Fruit fly (Drosophila melanogaster) whole organism, wandering third instar larva: ENCODE measurements around the gene Prp5.

Source experiments
- Abd-B ChIP-seq: fragments of >200 bp; optimal IDR thresholded peaks from 2 replicates; lab custom pipeline; 2017; ENCODE audit warnings: missing biosample characterization, missing genetic modification characterization
- CG32264 ChIP-seq: fragments of 200-800 bp; sonication (Bioruptor generic); optimal IDR thresholded peaks from 2 replicates; lab custom pipeline; 2016; ENCODE audit warnings: missing biosample characterization, missing genetic modification characterization
- CG9705 ChIP-seq: fragments of 200-800 bp; sonication (Bioruptor generic); optimal IDR thresholded peaks from 2 replicates; lab custom pipeline; 2018; ENCODE audit warnings: missing biosample characterization, mild to moderate bottlenecking, missing genetic modification characterization
- CrebA ChIP-seq: fragments of 200-800 bp; sonication (Bioruptor generic); optimal IDR thresholded peaks from 2 replicates; lab custom pipeline; 2016; ENCODE audit warnings: missing biosample characterization, mild to moderate bottlenecking, missing genetic modification characterization, borderline replicate concordance
- Dfd ChIP-seq: fragments of >200 bp; optimal IDR thresholded peaks from 2 replicates; lab custom pipeline; 2017; ENCODE audit warnings: missing biosample characterization, missing genetic modification characterization
- Dif ChIP-seq: fragments of 200-275, 200-300 bp; sonication (Bioruptor generic); optimal IDR thresholded peaks from 2 replicates; lab custom pipeline; 2018; ENCODE audit warnings: missing biosample characterization, missing genetic modification characterization; ENCODE audit not compliant: partially characterized antibody
- GATAd ChIP-seq: sonication (Bioruptor generic); optimal IDR thresholded peaks from 2 replicates; lab custom pipeline; 2016; ENCODE audit warnings: missing biosample characterization, missing genetic modification characterization
- HLH106 ChIP-seq: fragments of 200-800 bp; optimal IDR thresholded peaks from 3 replicates; lab custom pipeline; 2019; ENCODE audit warnings: missing biosample characterization, mild to moderate bottlenecking, missing genetic modification characterization, moderate library complexity
- Hnf4 ChIP-seq: fragments of 200-800 bp; sonication (Bioruptor generic); optimal IDR thresholded peaks from 2 replicates; lab custom pipeline; 2016; ENCODE audit warnings: missing biosample characterization, mild to moderate bottlenecking, missing genetic modification characterization
- Hr78 ChIP-seq: fragments of >200 bp; optimal IDR thresholded peaks from 2 replicates; lab custom pipeline; 2017; ENCODE audit warnings: missing biosample characterization, missing genetic modification characterization
- Hr83 ChIP-seq: fragments of 200-300 bp; sonication (Bioruptor generic); optimal IDR thresholded peaks from 2 replicates; lab custom pipeline; 2016; ENCODE audit warnings: missing biosample characterization, mild to moderate bottlenecking, missing genetic modification characterization, moderate library complexity; ENCODE audit not compliant: poor library complexity, severe bottlenecking
- Jra ChIP-seq: sonication (Bioruptor generic); optimal IDR thresholded peaks from 2 replicates; lab custom pipeline; 2016; ENCODE audit warnings: missing biosample characterization, missing genetic modification characterization
- Mio ChIP-seq: sonication (Bioruptor generic); optimal IDR thresholded peaks from 2 replicates; lab custom pipeline; 2016; ENCODE audit warnings: missing biosample characterization, missing genetic modification characterization
- Myc ChIP-seq: fragments of >200 bp; optimal IDR thresholded peaks from 2 replicates; lab custom pipeline; 2017
- N ChIP-seq: fragments of >200 bp; optimal IDR thresholded peaks from 2 replicates; lab custom pipeline; 2018; ENCODE audit warnings: missing biosample characterization, missing external identifiers, missing genetic modification characterization
- OdsH ChIP-seq: fragments of 200-800 bp; sonication (Bioruptor generic); optimal IDR thresholded peaks from 2 replicates; lab custom pipeline; 2016; ENCODE audit warnings: missing biosample characterization, mild to moderate bottlenecking, missing genetic modification characterization
- Rel ChIP-seq, 2 experiments: fragments of 200-800 bp; sonication (Bioruptor generic) in 1 of 2; optimal IDR thresholded peaks; 2 replicates in 1 of 2; 3 replicates in 1 of 2; lab custom pipeline; 2016 to 2019; ENCODE audit warnings: mild to moderate bottlenecking in 2 of 2, missing biosample characterization in 2 of 2, missing genetic modification characterization in 2 of 2, moderate library complexity in 1 of 2
- Sp1 ChIP-seq: fragments of 200-800 bp; sonication (Bioruptor generic); optimal IDR thresholded peaks from 3 replicates; lab custom pipeline; 2019; ENCODE audit warnings: missing biosample characterization, mild to moderate bottlenecking, missing genetic modification characterization, moderate library complexity
- Vsx2 ChIP-seq: fragments of 200-300, 225-300 bp; sonication (Bioruptor generic); optimal IDR thresholded peaks from 2 replicates; lab custom pipeline; 2018; ENCODE audit warnings: missing biosample characterization, missing genetic modification characterization; ENCODE audit not compliant: partially characterized antibody
- br ChIP-seq: fragments of 200-800 bp; sonication (Bioruptor generic); optimal IDR thresholded peaks from 2 replicates; lab custom pipeline; 2016; ENCODE audit warnings: missing biosample characterization, missing genetic modification characterization
- brk ChIP-seq: fragments of 200-800 bp; sonication (Bioruptor generic); optimal IDR thresholded peaks from 2 replicates; lab custom pipeline; 2016; ENCODE audit warnings: missing biosample characterization, mild to moderate bottlenecking, missing genetic modification characterization
- dl ChIP-seq, 2 experiments: fragments of 175-275, 200-275 bp in 1 of 2; fragments of 200-275 bp in 1 of 2; sonication (Bioruptor generic); optimal IDR thresholded peaks; lab custom pipeline; 2018; ENCODE audit warnings: mild to moderate bottlenecking in 2 of 2, missing biosample characterization in 2 of 2, missing genetic modification characterization in 2 of 2, moderate library complexity in 2 of 2; ENCODE audit not compliant: partially characterized antibody in 2 of 2, insufficient read depth in 1 of 2
- dmrt93B ChIP-seq: fragments of 200-800 bp; sonication (Bioruptor generic); optimal IDR thresholded peaks from 2 replicates; lab custom pipeline; 2018; ENCODE audit warnings: missing biosample characterization, mild to moderate bottlenecking, missing genetic modification characterization
- dsf ChIP-seq: sonication (Bioruptor generic); optimal IDR thresholded peaks from 2 replicates; lab custom pipeline; 2016; ENCODE audit warnings: missing biosample characterization, missing genetic modification characterization, borderline replicate concordance
- ey ChIP-seq: fragments of 200-800 bp; sonication (Bioruptor generic); optimal IDR thresholded peaks from 2 replicates; lab custom pipeline; 2016; ENCODE audit warnings: missing biosample characterization, missing genetic modification characterization
- foxo ChIP-seq, 2 experiments: fragments of 200-800 bp; sonication (Bioruptor generic); optimal IDR thresholded peaks; 2 replicates in 1 of 2; 3 replicates in 1 of 2; lab custom pipeline; 2016 to 2017; ENCODE audit warnings: missing biosample characterization in 2 of 2, missing genetic modification characterization in 2 of 2
- fru ChIP-seq: fragments of 200-800 bp; sonication (Bioruptor generic); optimal IDR thresholded peaks from 3 replicates; lab custom pipeline; 2016; ENCODE audit warnings: missing biosample characterization, mild to moderate bottlenecking, missing genetic modification characterization
- h ChIP-seq: fragments of 200-800 bp; sonication (Bioruptor generic); optimal IDR thresholded peaks from 3 replicates; lab custom pipeline; 2016; ENCODE audit warnings: missing biosample characterization, mild to moderate bottlenecking, missing genetic modification characterization
- jim ChIP-seq: fragments of 175-275, 200-325 bp; sonication (Bioruptor generic); optimal IDR thresholded peaks from 2 replicates; lab custom pipeline; 2016; ENCODE audit warnings: missing biosample characterization, mild to moderate bottlenecking, missing genetic modification characterization
- lola ChIP-seq: fragments of >200 bp; optimal IDR thresholded peaks from 2 replicates; lab custom pipeline; 2017; ENCODE audit warnings: missing biosample characterization, missing genetic modification characterization
- pan ChIP-seq: fragments of >200 bp; optimal IDR thresholded peaks from 2 replicates; lab custom pipeline; 2017
- psq ChIP-seq: fragments of 200-800 bp; sonication (Bioruptor generic); optimal IDR thresholded peaks from 3 replicates; lab custom pipeline; 2017; ENCODE audit warnings: missing biosample characterization, mild to moderate bottlenecking, missing genetic modification characterization, moderate library complexity
- rgr ChIP-seq: fragments of 200-800 bp; sonication (Bioruptor generic); optimal IDR thresholded peaks from 3 replicates; lab custom pipeline; 2016; ENCODE audit warnings: missing biosample characterization, mild to moderate bottlenecking, missing genetic modification characterization
- sage ChIP-seq: fragments of 200-800 bp; sonication (Bioruptor generic); optimal IDR thresholded peaks from 2 replicates; lab custom pipeline; 2016; ENCODE audit warnings: missing biosample characterization, mild to moderate bottlenecking, missing genetic modification characterization
- sv ChIP-seq: fragments of 200-800 bp; sonication (Bioruptor generic); optimal IDR thresholded peaks from 3 replicates; lab custom pipeline; 2016; ENCODE audit warnings: missing biosample characterization, missing genetic modification characterization
- tai ChIP-seq: sonication (Bioruptor generic); optimal IDR thresholded peaks from 2 replicates; lab custom pipeline; 2016; ENCODE audit warnings: missing biosample characterization, missing genetic modification characterization
- usp ChIP-seq: fragments of >200 bp; optimal IDR thresholded peaks from 2 replicates; lab custom pipeline; 2017; ENCODE audit warnings: missing biosample characterization, missing genetic modification characterization
- woc ChIP-seq: sonication (Bioruptor generic); optimal IDR thresholded peaks from 2 replicates; lab custom pipeline; 2016; ENCODE audit warnings: missing biosample characterization, mild to moderate bottlenecking, missing genetic modification characterization

Gene Prp5

dm6 chrX:15320522-15320921, 24.4 kb upstream of the Prp5 start:
- peak; percentile 2 for TF ChIP-seq Jra
- no peak for TF ChIP-seq usp (GFP tag; lab: Kevin White, UChicago)
- TF ChIP-seq foxo (GFP tag; optimal IDR thresholded peaks at IDR 0.05; lab: Kevin White, UChicago): peak in 1 of 2 experiments; percentile 18
- peak; percentile 9 for TF ChIP-seq rgr
- no peak for TF ChIP-seq sv (GFP tag; lab: Kevin White, UChicago)
- TF ChIP-seq Rel (GFP tag; optimal IDR thresholded peaks at IDR 0.05; lab: Kevin White, UChicago): peak; percentile 29
- no peak for TF ChIP-seq Rel (tag; optimal IDR thresholded peaks at IDR 0.05; lab: Kevin White, UChicago)
- peak; percentile 34 for TF ChIP-seq sage
- TF ChIP-seq Hnf4: peak; percentile 37
- TF ChIP-seq Sp1 (GFP tag; lab: Kevin White, UChicago): peak; percentile 54

dm6 chrX:15320973-15321372, 24.0 kb upstream of the Prp5 start:
- no peak for TF ChIP-seq Abd-B (GFP tag; lab: Kevin White, UChicago)
- TF ChIP-seq dl (GFP tag; optimal IDR thresholded peaks at IDR 0.05; lab: Kevin White, UChicago; ENCODE audit: insufficient read depth in 1 of 2, partially characterized antibody in 2 of 2): no peak
- no peak for TF ChIP-seq woc

- TF ChIP-seq Hr83 (GFP tag; lab: Kevin White, UChicago) (peak; percentile 92), psq (GFP tag; lab: Kevin White, UChicago) (peak; percentile 77), foxo (GFP tag; optimal IDR thresholded peaks at IDR 0.05; lab: Kevin White, UChicago) (peak; percentile 43 to 95), brk (GFP tag; lab: Kevin White, UChicago) (no peak), tai (GFP tag; lab: Kevin White, UChicago) (no peak), h (GFP tag; lab: Kevin White, UChicago) (peak; percentile 90), rgr (peak; percentile 88), Sp1 (GFP tag; lab: Kevin White, UChicago) (peak; percentile 69), CG32264 (peak; percentile 55), jim (GFP tag; lab: Kevin White, UChicago) (peak; percentile 99), ey (peak; percentile 88), Myc (peak; percentile 53), Dfd (GFP tag; lab: Kevin White, UChicago) (no peak), woc (peak; percentile 96), Vsx2 (GFP tag; lab: Kevin White, UChicago) (no peak), Abd-B (GFP tag; lab: Kevin White, UChicago) (no peak), CG9705 (GFP tag; lab: Kevin White, UChicago) (peak; percentile 80), Mio (peak; percentile 65), Rel (GFP tag; optimal IDR thresholded peaks at IDR 0.05; lab: Kevin White, UChicago) (no peak), Rel (tag; optimal IDR thresholded peaks at IDR 0.05; lab: Kevin White, UChicago) (peak; percentile 81), fru (GFP tag; lab: Kevin White, UChicago) (peak; percentile 85), HLH106 (tag; lab: Kevin White, UChicago) (peak; percentile 79), dmrt93B (GFP tag; lab: Kevin White, UChicago) (peak; percentile 66), N (GFP tag; lab: Kevin White, UChicago) (no peak), dsf (GFP tag; lab: Kevin White, UChicago) (no peak), Hnf4 (peak; percentile 91), br (peak; percentile 90), sage (no peak), Dif (GFP tag; lab: Kevin White, UChicago) (peak; percentile 56), Jra (peak; percentile 71), dl (GFP tag; optimal IDR thresholded peaks at IDR 0.05; lab: Kevin White, UChicago; ENCODE audit: insufficient read depth in 1 of 2, partially characterized antibody in 2 of 2) (no peak), sv (GFP tag; lab: Kevin White, UChicago) (peak; percentile 71), OdsH (GFP tag; lab: Kevin White, UChicago) (peak; percentile 81), Hr78 (GFP tag; lab: Kevin White, UChicago) (no peak), GATAd (no peak), usp (GFP tag; lab: Kevin White, UChicago) (no peak), CrebA (no peak), lola (GFP tag; lab: Kevin White, UChicago) (no peak), pan (lab: Kevin White, UChicago) (no peak)
Measured at dm6 chrX:15323302-15323880, 21.6 kb upstream of the Prp5 start.
